Fruit fly (Drosophila melanogaster): Measurements from ENCODE around the gene Spag1.
A peak's percentile ranks its signal among the peaks of the same experiment; 100 is the strongest.

Spag1 gene

dm6 chr3R:26988412-26988981 lies 40.9 kb downstream of the Spag1 start, which contains the start of gene CG31075 (continued):
- TF ChIP-seq CG32767 (GFP tag; IDR thresholded peaks at IDR 0.05) (peak; percentile 49; the same call in 1 of the 2 replicates), CG15269 (tag; optimal IDR thresholded peaks at IDR 0.05) (peak; percentile 42), ftz-f1 (GFP tag; optimal IDR thresholded peaks at IDR 0.05) (no peak), CG15601 (tag; optimal IDR thresholded peaks at IDR 0.05) (no peak), Hr3 (GFP tag; optimal IDR thresholded peaks at IDR 0.05) (no peak), prd (optimal IDR thresholded peaks at IDR 0.05) (no peak), prd (GFP tag; IDR thresholded peaks at IDR 0.05) (peak; percentile 26; the same call in 1 of the 3 replicates), B-H2 (GFP tag; optimal IDR thresholded peaks at IDR 0.05) (peak; percentile 37), CG7745 (tag; optimal IDR thresholded peaks at IDR 0.05) (no peak), CG17568 (GFP tag; optimal IDR thresholded peaks at IDR 0.05) (no peak), Ptx1 (GFP tag; IDR thresholded peaks at IDR 0.05) (peak; percentile 49; the same call in 1 of the 2 replicates), CG32772 (GFP tag; IDR thresholded peaks at IDR 0.05) (no peak), CG7839 (tag; optimal IDR thresholded peaks at IDR 0.05) (peak; percentile 69), trh (GFP tag; optimal IDR thresholded peaks at IDR 0.05) (no peak), CG11504 (tag; optimal IDR thresholded peaks at IDR 0.05) (peak; percentile 70), gce (GFP tag; IDR thresholded peaks at IDR 0.05) (no peak), CG33213 (GFP tag; optimal IDR thresholded peaks at IDR 0.05) (no peak), dysf (GFP tag; IDR thresholded peaks at IDR 0.05) (peak; percentile 83), CG9437 (GFP tag; optimal IDR thresholded peaks at IDR 0.05) (no peak), CG10654 (GFP tag; optimal IDR thresholded peaks at IDR 0.05) (peak; percentile 8), Kr (GFP tag; optimal IDR thresholded peaks at IDR 0.05) (no peak), GATAe (GFP tag; conservative IDR thresholded peaks at IDR 0.05) (peak; percentile 17; the same call in 1 of the 2 replicates), CG5953 (GFP tag; IDR thresholded peaks at IDR 0.05) (peak; percentile 65; the same call in 1 of the 2 replicates), bowl (GFP tag; IDR thresholded peaks at IDR 0.05) (no peak), Jarid2 (GFP tag; optimal IDR thresholded peaks at IDR 0.05) (peak; percentile 25), BtbVII (GFP tag; optimal IDR thresholded peaks at IDR 0.05) (peak; percentile 36), maf-S (GFP tag; optimal IDR thresholded peaks at IDR 0.05) (no peak), gsb (GFP tag; IDR thresholded peaks at IDR 0.05) (no peak), disco-r (GFP tag; optimal IDR thresholded peaks at IDR 0.05) (no peak), pb (GFP tag; optimal IDR thresholded peaks at IDR 0.05) (no peak), Mrtf (GFP tag; IDR thresholded peaks at IDR 0.05) (peak; percentile 65; the same call in 1 of the 3 replicates), CG30403 (GFP tag; optimal IDR thresholded peaks at IDR 0.05) (peak; percentile 63), CG3407 (GFP tag; optimal IDR thresholded peaks at IDR 0.05) (no peak), CG16863 (GFP tag; optimal IDR thresholded peaks at IDR 0.05) (no peak), peb (GFP tag; IDR thresholded peaks at IDR 0.05) (no peak), ab (GFP tag; optimal IDR thresholded peaks at IDR 0.05) (no peak), CG10366 (GFP tag; IDR thresholded peaks at IDR 0.05) (peak; percentile 44), Taf1 (GFP tag; IDR thresholded peaks at IDR 0.05) (no peak), CG15514 (GFP tag; optimal IDR thresholded peaks at IDR 0.05) (peak; percentile 62), CG2129 (GFP tag; IDR thresholded peaks at IDR 0.05; ENCODE audit: partially characterized antibody) (no peak), Vsx1 (GFP tag; optimal IDR thresholded peaks at IDR 0.05) (no peak), CG12659 (GFP tag; optimal IDR thresholded peaks at IDR 0.05) (peak; percentile 17), Doc2 (GFP tag; IDR thresholded peaks at IDR 0.05) (no peak), sna (GFP tag; IDR thresholded peaks at IDR 0.05; ENCODE audit: partially characterized antibody) (no peak), CG9797 (GFP tag; optimal IDR thresholded peaks at IDR 0.05) (no peak), dati (GFP tag; IDR thresholded peaks at IDR 0.05) (no peak), CG18476 (GFP tag; optimal IDR thresholded peaks at IDR 0.05) (peak; percentile 52), HLH3B (GFP tag; IDR thresholded peaks at IDR 0.05) (peak; percentile 67), chif (GFP tag; optimal IDR thresholded peaks at IDR 0.05) (no peak), stwl (tag; optimal IDR thresholded peaks at IDR 0.05) (no peak), Ssrp (tag; optimal IDR thresholded peaks at IDR 0.05) (no peak)
